Worm (Caenorhabditis elegans) whole organism, midembryonic: ENCODE results near the gene ceh-89.

Experiments
- T22C8.4 ChIP-seq: fragments of 200-800 bp; sonication (Bioruptor generic); IDR thresholded peaks from 2 replicates; pipeline ENCODE4 v1.3.6; 2022; ENCODE audit warnings: missing genetic modification characterization, missing compliant biosample characterization
- cog-1 ChIP-seq: sonication (generic microtip); optimal IDR thresholded peaks from 2 replicates; lab custom pipeline; 2016; ENCODE audit warnings: missing genetic modification characterization, missing compliant biosample characterization
- flt-1 ChIP-seq: fragments of 200-800 bp; sonication (Bioruptor generic); IDR thresholded peaks from 2 replicates; pipeline ENCODE4 v1.3.6; 2022; ENCODE audit warnings: missing genetic modification characterization, missing compliant biosample characterization
- klf-2 ChIP-seq: fragments of 200-800 bp; sonication (Bioruptor generic); conservative IDR thresholded peaks from 2 replicates; pipeline ENCODE4 v1.3.6; 2022; ENCODE audit warnings: missing genetic modification reagents, missing genetic modification characterization, missing compliant biosample characterization
- med-1 ChIP-seq: sonication (generic microtip); optimal IDR thresholded peaks from 2 replicates; lab custom pipeline; 2017; ENCODE audit warnings: missing genetic modification characterization, mild to moderate bottlenecking, missing compliant biosample characterization, antibody characterized with exemption, missing genetic modification reagents; ENCODE audit not compliant: insufficient read depth
- ref-1 ChIP-seq: fragments of 200-800 bp; sonication (Bioruptor generic); conservative IDR thresholded peaks from 2 replicates; pipeline ENCODE4 v1.3.6; 2022; ENCODE audit warnings: missing genetic modification reagents, missing genetic modification characterization, missing compliant biosample characterization
- tab-1 ChIP-seq: fragments of 200-800 bp; sonication (Bioruptor generic); IDR thresholded peaks from 2 replicates; pipeline ENCODE4 v1.3.6; 2022; ENCODE audit warnings: missing genetic modification characterization, missing compliant biosample characterization
- ztf-23 ChIP-seq: fragments of 200-800 bp; sonication (Bioruptor generic); IDR thresholded peaks from 2 replicates; pipeline ENCODE4 v1.3.6; 2022; ENCODE audit warnings: missing genetic modification reagents, missing genetic modification characterization, missing compliant biosample characterization
- ztf-29 ChIP-seq: fragments of 200-800 bp; sonication (Bioruptor generic); IDR thresholded peaks from 2 replicates; pipeline ENCODE4 v1.3.6; 2022; ENCODE audit warnings: missing genetic modification reagents, missing genetic modification characterization, missing compliant biosample characterization

DNA sequence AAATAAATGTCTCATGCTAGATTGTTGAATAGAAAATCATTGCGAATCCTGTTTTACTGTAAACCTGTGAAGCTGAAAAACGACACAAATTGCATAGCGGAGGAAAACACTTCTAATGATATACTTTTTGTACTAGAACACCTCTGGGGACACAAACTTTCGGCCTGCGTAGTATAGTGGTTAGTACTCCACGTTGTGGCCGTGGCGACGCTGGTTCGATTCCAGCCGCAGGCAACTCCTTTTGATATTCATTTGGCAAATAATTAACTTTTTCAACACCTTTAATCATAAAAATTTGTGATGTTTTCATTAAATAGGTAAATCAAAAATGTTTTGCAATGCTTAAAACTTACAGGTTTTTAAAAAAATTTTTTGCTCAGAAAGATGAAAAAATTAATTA is 6.9 kb upstream of the ceh-89 start:
- TF ChIP-seq cog-1 (tag; lab: Kevin White, UChicago) (no peak), ztf-29 (GFP tag; lab: Robert Waterston, UW) (no peak), flt-1 (GFP tag; lab: Robert Waterston, UW) (peak; percentile 69), ref-1 (GFP tag; lab: Robert Waterston, UW) (0 out of 2 replicates have a peak, but pooled peaks have one; percentile 21), med-1 (GFP tag; lab: Kevin White, UChicago) (no peak), T22C8.4 (GFP tag; lab: Robert Waterston, UW) (0 out of 2 replicates have a peak, but pooled peaks have one; percentile 28), ztf-23 (GFP tag; lab: Robert Waterston, UW) (no peak), klf-2 (GFP tag; lab: Robert Waterston, UW) (no peak), tab-1 (GFP tag; lab: Robert Waterston, UW) (no peak)
